Worm (Caenorhabditis elegans) whole organism, late embryonic: ENCODE results near the gene glb-15.

Experiments used
- K09A11.1 ChIP-seq: sonication (generic microtip); optimal IDR thresholded peaks from 2 replicates; lab custom pipeline; 2017; ENCODE audit warnings: antibody characterized with exemption, mild to moderate bottlenecking, missing genetic modification characterization, missing compliant biosample characterization; ENCODE audit not compliant: insufficient read depth
- ahr-1 ChIP-seq: sonication (generic microtip); optimal IDR thresholded peaks from 2 replicates; lab custom pipeline; 2016; ENCODE audit warnings: missing genetic modification characterization, missing compliant biosample characterization
- ama-1 ChIP-seq: fragments of 150-350 bp; optimal IDR thresholded peaks from 2 replicates; lab custom pipeline; 2014
- ceh-2 ChIP-seq: sonication (generic microtip); optimal IDR thresholded peaks from 2 replicates; lab custom pipeline; 2016; ENCODE audit warnings: missing genotype, missing genetic modification characterization, missing compliant biosample characterization
- ceh-6 ChIP-seq: fragments of 200-800 bp; sonication (Bioruptor generic); optimal IDR thresholded peaks from 2 replicates; lab custom pipeline; 2018; ENCODE audit warnings: mild to moderate bottlenecking, missing genetic modification characterization, missing compliant biosample characterization
- ceh-9 ChIP-seq: sonication (generic microtip); optimal IDR thresholded peaks from 2 replicates; lab custom pipeline; 2016; ENCODE audit warnings: mild to moderate bottlenecking, missing genetic modification characterization, inconsistent platforms, missing compliant biosample characterization
- che-1 ChIP-seq: sonication (generic microtip); optimal IDR thresholded peaks from 2 replicates; lab custom pipeline; 2016; ENCODE audit warnings: mild to moderate bottlenecking, missing genetic modification characterization, missing compliant biosample characterization
- dmd-4 ChIP-seq: sonication (generic microtip); optimal IDR thresholded peaks from 2 replicates; lab custom pipeline; 2016; ENCODE audit warnings: borderline replicate concordance, missing genetic modification characterization, missing compliant biosample characterization
- elt-4 ChIP-seq: sonication (generic microtip); optimal IDR thresholded peaks from 2 replicates; lab custom pipeline; 2016; ENCODE audit warnings: missing genetic modification characterization, missing compliant biosample characterization
- fkh-6 ChIP-seq: sonication (generic microtip); optimal IDR thresholded peaks from 2 replicates; lab custom pipeline; 2016; ENCODE audit warnings: missing genetic modification characterization, missing compliant biosample characterization
- hlh-30 ChIP-seq: sonication (generic microtip); optimal IDR thresholded peaks from 2 replicates; lab custom pipeline; 2017; ENCODE audit warnings: antibody characterized with exemption, missing genetic modification characterization, missing compliant biosample characterization; ENCODE audit not compliant: insufficient read depth
- nfya-1 ChIP-seq: sonication (generic microtip); optimal IDR thresholded peaks from 2 replicates; lab custom pipeline; 2017; ENCODE audit warnings: missing genetic modification characterization, mild to moderate bottlenecking, missing compliant biosample characterization, antibody characterized with exemption, moderate library complexity
- ref-2 ChIP-seq: sonication (generic microtip); optimal IDR thresholded peaks from 2 replicates; lab custom pipeline; 2016; ENCODE audit warnings: missing genetic modification characterization, missing compliant biosample characterization
- unc-42 ChIP-seq: sonication (generic microtip); optimal IDR thresholded peaks from 2 replicates; lab custom pipeline; 2016; ENCODE audit warnings: missing genotype, missing genetic modification characterization, missing compliant biosample characterization

ce11 chrV:11570169-11570651 lies 47.9 kb downstream of the glb-15 start, which contains the start of the genes nhr-101 and pms-2:
- TF ChIP-seq unc-42 (tag; lab: Kevin White, UChicago) (no peak), fkh-6 (no peak), K09A11.1 (no peak), ceh-2 (tag; lab: Kevin White, UChicago) (no peak), ama-1 (lab: Kevin White, UChicago) (no peak), dmd-4 (tag; lab: Kevin White, UChicago) (no peak), nfya-1 (no peak), ceh-9 (no peak), elt-4 (no peak), ref-2 (tag; lab: Kevin White, UChicago) (no peak), hlh-30 (tag; lab: Kevin White, UChicago) (no peak), ceh-6 (GFP tag; lab: Kevin White, UChicago) (no peak), ahr-1 (tag; lab: Kevin White, UChicago) (no peak), che-1 (tag; lab: Kevin White, UChicago) (no peak)
